Worm (Caenorhabditis elegans) whole organism, mixed stage, embryonic: ENCODE results near the gene Y59E1A.4.

Experiments
- bed-3 ChIP-seq: fragments of 200-800 bp; sonication (Bioruptor generic); optimal IDR thresholded peaks from 3 replicates; lab custom pipeline; 2018; ENCODE audit warnings: mild to moderate bottlenecking, missing genetic modification characterization, moderate library complexity, missing compliant biosample characterization
- ceh-39 ChIP-seq: fragments of 150-350 bp; optimal IDR thresholded peaks from 2 replicates; lab custom pipeline; 2014; ENCODE audit warnings: missing biosample characterization, missing genetic modification characterization
- ceh-43 ChIP-seq: fragments of 200-800 bp; sonication (Bioruptor generic); optimal IDR thresholded peaks from 2 replicates; lab custom pipeline; 2018; ENCODE audit warnings: mild to moderate bottlenecking, missing genetic modification characterization, moderate library complexity, missing compliant biosample characterization
- ceh-83 ChIP-seq: fragments of 200-800 bp; sonication (Bioruptor generic); optimal IDR thresholded peaks from 2 replicates; lab custom pipeline; 2018; ENCODE audit warnings: mild to moderate bottlenecking, missing genetic modification characterization, missing compliant biosample characterization
- ces-1 ChIP-seq: fragments of 150-350 bp; optimal IDR thresholded peaks from 2 replicates; lab custom pipeline; 2014; ENCODE audit warnings: missing biosample characterization, missing genetic modification reagents, missing genetic modification characterization
- cnd-1 ChIP-seq: fragments of 200-800 bp; sonication (Bioruptor generic); optimal IDR thresholded peaks from 2 replicates; lab custom pipeline; 2018; ENCODE audit warnings: mild to moderate bottlenecking, missing genetic modification characterization, missing compliant biosample characterization
- drap-1 ChIP-seq: fragments of 200-800 bp; sonication (Bioruptor generic); optimal IDR thresholded peaks from 3 replicates; lab custom pipeline; 2018; ENCODE audit warnings: mild to moderate bottlenecking, missing genetic modification characterization, missing compliant biosample characterization
- flh-1 ChIP-seq: fragments of 200-800 bp; sonication (Bioruptor generic); optimal IDR thresholded peaks from 2 replicates; lab custom pipeline; 2018; ENCODE audit warnings: mild to moderate bottlenecking, missing genetic modification characterization, moderate library complexity, missing compliant biosample characterization
- ham-2 ChIP-seq: fragments of 200-800 bp; sonication (Bioruptor generic); optimal IDR thresholded peaks from 2 replicates; lab custom pipeline; 2018; ENCODE audit warnings: mild to moderate bottlenecking, missing genetic modification characterization, missing compliant biosample characterization
- hlh-1 ChIP-seq: fragments of 150-350 bp; optimal IDR thresholded peaks from 2 replicates; lab custom pipeline; 2014; ENCODE audit warnings: missing biosample characterization, missing genetic modification reagents, missing genetic modification characterization
- lin-32 ChIP-seq: fragments of 200-800 bp; sonication (Bioruptor generic); optimal IDR thresholded peaks from 2 replicates; lab custom pipeline; 2018; ENCODE audit warnings: mild to moderate bottlenecking, missing genetic modification characterization, missing compliant biosample characterization
- lsy-2 ChIP-seq: fragments of 150-350 bp; optimal IDR thresholded peaks from 2 replicates; lab custom pipeline; 2014; ENCODE audit warnings: missing biosample characterization, missing genetic modification characterization
- mab-5 ChIP-seq: fragments of 150-350 bp; optimal IDR thresholded peaks from 2 replicates; lab custom pipeline; 2014; ENCODE audit warnings: missing biosample characterization, missing genetic modification characterization
- mep-1 ChIP-seq: fragments of 150-350 bp; optimal IDR thresholded peaks from 2 replicates; lab custom pipeline; 2017; ENCODE audit warnings: missing biosample characterization, missing genetic modification reagents, missing genetic modification characterization, inconsistent platforms
- mls-2 ChIP-seq: sonication (generic microtip); optimal IDR thresholded peaks from 2 replicates; lab custom pipeline; 2016; ENCODE audit warnings: mild to moderate bottlenecking, missing genetic modification characterization, moderate library complexity, missing compliant biosample characterization
- nhr-2 ChIP-seq: fragments of 150-350 bp; optimal IDR thresholded peaks from 2 replicates; lab custom pipeline; 2014; ENCODE audit warnings: missing biosample characterization, missing genetic modification characterization
- nhr-237 ChIP-seq: fragments of 150-350 bp; optimal IDR thresholded peaks from 2 replicates; lab custom pipeline; 2014; ENCODE audit warnings: missing biosample characterization, missing genetic modification characterization
- nhr-28 ChIP-seq: fragments of 150-350 bp; optimal IDR thresholded peaks from 2 replicates; lab custom pipeline; 2014; ENCODE audit warnings: missing biosample characterization, missing genetic modification characterization
- nhr-76 ChIP-seq: sonication (generic microtip); optimal IDR thresholded peaks from 2 replicates; lab custom pipeline; 2017; ENCODE audit warnings: missing biosample characterization, missing genetic modification characterization
- pha-4 ChIP-seq: fragments of 150-350 bp; optimal IDR thresholded peaks from 2 replicates; lab custom pipeline; 2018; ENCODE audit warnings: missing biosample characterization, missing genetic modification reagents, missing genetic modification characterization
- sem-2 ChIP-seq: fragments of 200-800 bp; sonication (Bioruptor generic); optimal IDR thresholded peaks from 2 replicates; lab custom pipeline; 2018; ENCODE audit warnings: mild to moderate bottlenecking, missing genetic modification characterization, missing compliant biosample characterization
- snpc-4 ChIP-seq: fragments of 150-350 bp; optimal IDR thresholded peaks from 2 replicates; lab custom pipeline; 2014; ENCODE audit warnings: missing biosample characterization, missing genetic modification characterization
- sptf-1 ChIP-seq: sonication (generic microtip); optimal IDR thresholded peaks from 2 replicates; lab custom pipeline; 2017; ENCODE audit warnings: mild to moderate bottlenecking, missing genetic modification characterization, moderate library complexity, missing compliant biosample characterization
- unc-120 ChIP-seq: sonication (generic microtip); optimal IDR thresholded peaks from 2 replicates; lab custom pipeline; 2017; ENCODE audit warnings: missing genetic modification characterization, missing compliant biosample characterization; ENCODE audit not compliant: poor library complexity, severe bottlenecking
- unc-62 ChIP-seq: fragments of 150-350 bp; optimal IDR thresholded peaks from 2 replicates; lab custom pipeline; 2014; ENCODE audit warnings: missing biosample characterization, missing genetic modification reagents, missing genetic modification characterization
- zip-8 ChIP-seq: fragments of 150-350 bp; optimal IDR thresholded peaks from 2 replicates; lab custom pipeline; 2014; ENCODE audit warnings: missing biosample characterization, missing genetic modification characterization
- ztf-11 ChIP-seq: fragments of 150-350 bp; optimal IDR thresholded peaks from 2 replicates; lab custom pipeline; 2014; ENCODE audit warnings: missing biosample characterization, missing genetic modification characterization

Y59E1A.4 gene

DNA sequence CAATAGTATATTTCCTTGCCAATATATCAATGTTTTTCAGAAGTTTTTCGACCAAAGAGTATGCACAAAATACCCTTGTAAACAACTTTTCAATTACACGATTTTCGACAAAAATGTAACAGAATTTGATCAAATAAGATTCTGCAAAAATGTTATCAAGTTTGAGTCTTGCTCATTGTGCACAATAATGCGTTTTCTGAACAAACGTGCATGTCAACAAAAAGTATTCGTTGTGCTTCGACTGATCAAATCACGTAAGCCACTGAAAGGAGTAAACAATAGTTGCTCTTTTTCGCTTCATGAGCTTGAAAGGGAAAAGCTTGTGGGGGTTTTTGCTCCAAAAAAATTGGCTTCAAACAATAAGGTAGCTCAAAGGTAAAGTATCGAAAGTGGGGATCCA, 32.8 kb downstream of the Y59E1A.4 start:
- no peak for TF ChIP-seq mep-1 (tag; lab: Kevin White, UChicago)

ce11 chrX:1901480-1901879, 38.3 kb downstream of the Y59E1A.4 start:
- TF ChIP-seq mep-1 (tag; lab: Kevin White, UChicago) (no peak), flh-1 (GFP tag; lab: Kevin White, UChicago) (no peak), nhr-76 (tag; lab: Kevin White, UChicago) (no peak), nhr-2 (tag; lab: Kevin White, UChicago) (no peak), sem-2 (GFP tag; lab: Kevin White, UChicago) (no peak), drap-1 (no peak), bed-3 (GFP tag; lab: Kevin White, UChicago) (no peak), snpc-4 (tag; lab: Kevin White, UChicago) (no peak), mab-5 (tag; lab: Kevin White, UChicago) (no peak), ztf-11 (tag; lab: Kevin White, UChicago) (no peak), zip-8 (tag; lab: Kevin White, UChicago) (no peak), sptf-1 (no peak), ceh-43 (GFP tag; lab: Kevin White, UChicago) (no peak), ham-2 (GFP tag; lab: Kevin White, UChicago) (no peak), hlh-1 (tag; lab: Kevin White, UChicago) (no peak), unc-120 (tag; lab: Kevin White, UChicago) (no peak)

ce11 chrX:1897243-1897642, 42.5 kb downstream of the Y59E1A.4 start, which contains the start of gene B0294.1:
Gene B0294.1 (minus strand): TSS chrX:1897343.
- no peak for TF ChIP-seq nhr-2 (tag; lab: Kevin White, UChicago)
- no peak for TF ChIP-seq ces-1 (GFP tag; lab: Kevin White, UChicago)
- no peak for TF ChIP-seq zip-8 (tag; lab: Kevin White, UChicago)
- no peak for TF ChIP-seq unc-62 (GFP tag; lab: Kevin White, UChicago)
- no peak for TF ChIP-seq snpc-4 (tag; lab: Kevin White, UChicago)
- TF ChIP-seq mls-2 (tag; lab: Kevin White, UChicago): no peak
- no peak for TF ChIP-seq ceh-43 (GFP tag; lab: Kevin White, UChicago)
- no peak for TF ChIP-seq mep-1 (tag; lab: Kevin White, UChicago)
- no peak for TF ChIP-seq pha-4 (tag; lab: Kevin White, UChicago)
- no peak for TF ChIP-seq bed-3 (GFP tag; lab: Kevin White, UChicago)
- no peak for TF ChIP-seq ztf-11 (tag; lab: Kevin White, UChicago)
- no peak for TF ChIP-seq nhr-28
- no peak for TF ChIP-seq ceh-83
- TF ChIP-seq nhr-237: no peak
- no peak for TF ChIP-seq sptf-1

- TF ChIP-seq snpc-4 (tag; lab: Kevin White, UChicago) (no peak), sem-2 (GFP tag; lab: Kevin White, UChicago) (no peak), zip-8 (tag; lab: Kevin White, UChicago) (no peak)
Observed at ce11 chrX:1891887-1892286, 47.9 kb downstream of the Y59E1A.4 start, which contains the start of gene B0294.3. Gene B0294.3 (plus strand): TSS chrX:1892187.

DNA sequence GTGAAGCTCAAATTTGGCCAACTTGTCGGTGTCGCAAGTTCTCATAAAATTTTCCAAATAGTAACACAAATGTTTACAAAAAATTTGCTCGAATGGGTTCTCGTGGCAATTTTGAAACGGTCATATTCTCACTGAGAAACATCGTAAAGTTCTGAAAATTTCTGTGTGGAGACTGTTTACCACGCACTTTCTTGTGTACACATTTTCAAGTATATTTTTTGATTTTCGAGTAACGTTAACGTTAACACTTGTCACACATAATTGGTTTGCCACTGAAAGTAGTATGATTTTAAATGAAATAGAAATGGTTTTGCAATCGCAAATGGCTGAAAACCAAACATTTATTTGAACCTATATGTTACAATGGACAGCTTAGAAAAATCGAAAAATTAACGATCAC, 49.0 kb downstream of the Y59E1A.4 start:
- no peak for TF ChIP-seq zip-8 (tag; lab: Kevin White, UChicago)
- TF ChIP-seq drap-1: no peak
- TF ChIP-seq nhr-76 (tag; lab: Kevin White, UChicago): no peak
- no peak for TF ChIP-seq ces-1 (GFP tag; lab: Kevin White, UChicago)
- no peak for TF ChIP-seq lin-32 (GFP tag; lab: Kevin White, UChicago)
- TF ChIP-seq bed-3 (GFP tag; lab: Kevin White, UChicago): no peak
- TF ChIP-seq sem-2 (GFP tag; lab: Kevin White, UChicago): no peak
- TF ChIP-seq mab-5 (tag; lab: Kevin White, UChicago): no peak
- TF ChIP-seq ceh-39 (tag; lab: Kevin White, UChicago): no peak
- TF ChIP-seq pha-4 (tag; lab: Kevin White, UChicago): no peak
- TF ChIP-seq ceh-43 (GFP tag; lab: Kevin White, UChicago): no peak
- TF ChIP-seq ztf-11 (tag; lab: Kevin White, UChicago): no peak
- no peak for TF ChIP-seq nhr-237
- TF ChIP-seq lsy-2 (tag; lab: Kevin White, UChicago): no peak
- TF ChIP-seq unc-62 (GFP tag; lab: Kevin White, UChicago): no peak
- TF ChIP-seq mls-2 (tag; lab: Kevin White, UChicago): no peak
- TF ChIP-seq cnd-1 (tag; lab: Kevin White, UChicago): no peak
- TF ChIP-seq, all 35 proteins: peak for 0
